Worm (Caenorhabditis elegans): ENCODE results near the gene frk-1.
"Not testable (repeated sequence)": the region's sequence is repeated elsewhere in the genome, so short reads cannot be mapped to it uniquely, and the experiment has no call there.

frk-1 gene

ce11 chrIV:10017633-10018032 is 25.3 kb upstream of the frk-1 start, which contains the start of gene F44D12.2:
Gene F44D12.2, minus strand, starts transcription at chrIV:10017733.
- TF ChIP-seq fos-1 (tag; optimal IDR thresholded peaks at IDR 0.05) (peak; percentile 7), gmeb-1 (tag; optimal IDR thresholded peaks at IDR 0.05) (no peak)

ce11 chrIV:10021283-10021682 is 21.7 kb upstream of the frk-1 start, which contains the start of gene F44D12.19:
Gene F44D12.19, plus strand, starts transcription at chrIV:10021583.
- TF ChIP-seq peb-1 (tag; optimal IDR thresholded peaks at IDR 0.05) (no peak), nhr-10 (tag; optimal IDR thresholded peaks at IDR 0.05) (no peak), ztf-1 (GFP tag; conservative IDR thresholded peaks at IDR 0.05) (no peak), skn-1 (tag; optimal IDR thresholded peaks at IDR 0.05) (no peak), egl-27 (tag; optimal IDR thresholded peaks at IDR 0.05) (no peak), ztf-4 (tag; optimal IDR thresholded peaks at IDR 0.05) (no peak), lin-11 (tag; optimal IDR thresholded peaks at IDR 0.05) (no peak), nhr-77 (tag; optimal IDR thresholded peaks at IDR 0.05) (no peak), F13H6.1 (tag; optimal IDR thresholded peaks at IDR 0.05) (no peak)

- TF ChIP-seq nhr-10 (tag; optimal IDR thresholded peaks at IDR 0.05) (no peak), skn-1 (tag; optimal IDR thresholded peaks at IDR 0.05) (no peak), mab-5 (tag; optimal IDR thresholded peaks at IDR 0.05) (no peak)
These were observed 20.0 kb upstream of the frk-1 start, which contains the start of gene F44D12.8 for ce11 chrIV:10022991-10023390. Gene F44D12.8, plus strand, starts transcription at chrIV:10023291.

- no peak for TF ChIP-seq sma-9 (GFP tag; optimal IDR thresholded peaks at IDR 0.05)
- no peak for TF ChIP-seq sma-9 (tag; optimal IDR thresholded peaks at IDR 0.05)
- no peak for TF ChIP-seq ZK546.5 (tag; optimal IDR thresholded peaks at IDR 0.05)
- TF ChIP-seq nhr-23 (tag; optimal IDR thresholded peaks at IDR 0.05), result no peak
- no peak for TF ChIP-seq sma-3 (GFP tag; optimal IDR thresholded peaks at IDR 0.05)
- no peak for TF ChIP-seq lsy-2 (tag; optimal IDR thresholded peaks at IDR 0.05)
- TF ChIP-seq peb-1 (tag; optimal IDR thresholded peaks at IDR 0.05), result no peak
- no peak for TF ChIP-seq nhr-237 (tag; optimal IDR thresholded peaks at IDR 0.05)
- TF ChIP-seq unc-39 (tag; optimal IDR thresholded peaks at IDR 0.05), result no peak
- no peak for TF ChIP-seq lin-13 (GFP tag; optimal IDR thresholded peaks at IDR 0.05)
- no peak for TF ChIP-seq snpc-4 (tag; optimal IDR thresholded peaks at IDR 0.05)
- no peak for TF ChIP-seq zag-1 (tag; optimal IDR thresholded peaks at IDR 0.05)
- TF ChIP-seq mab-5 (tag; optimal IDR thresholded peaks at IDR 0.05), result no peak
- TF ChIP-seq C34F6.9 (tag; optimal IDR thresholded peaks at IDR 0.05), result no peak
- no peak for TF ChIP-seq nhr-77 (tag; optimal IDR thresholded peaks at IDR 0.05)
- TF ChIP-seq ceh-82 (tag; optimal IDR thresholded peaks at IDR 0.05), result no peak
- TF ChIP-seq crh-2 (tag; optimal IDR thresholded peaks at IDR 0.05), result no peak
These were observed 16.9 kb upstream of the frk-1 start for ce11 chrIV:10026129-10026528.

ce11 chrIV:10027566-10027965 is 15.4 kb upstream of the frk-1 start, which contains the start of gene gipc-2:
Gene gipc-2, minus strand, starts transcription at chrIV:10027666.
- TF ChIP-seq C34F6.9 (tag; optimal IDR thresholded peaks at IDR 0.05) (no peak), nhr-11 (tag; optimal IDR thresholded peaks at IDR 0.05) (no peak), gmeb-1 (tag; optimal IDR thresholded peaks at IDR 0.05) (no peak), nhr-237 (tag; optimal IDR thresholded peaks at IDR 0.05) (no peak), fos-1 (tag; optimal IDR thresholded peaks at IDR 0.05) (no peak), sem-4 (tag; optimal IDR thresholded peaks at IDR 0.05) (no peak), ceh-16 (tag; optimal IDR thresholded peaks at IDR 0.05) (no peak), unc-62 (GFP tag; optimal IDR thresholded peaks at IDR 0.05) (no peak)

ce11 chrIV:10028779-10029178 is 14.2 kb upstream of the frk-1 start, which contains the start of the genes F44D12.16 and msd-2:
Gene F44D12.16, plus strand, starts transcription at chrIV:10029079.
Gene msd-2, plus strand, starts transcription at chrIV:10029083.
- not testable (repeated sequence) for TF ChIP-seq ama-1 (optimal IDR thresholded peaks at IDR 0.05); dmd-4 (tag; optimal IDR thresholded peaks at IDR 0.05); ztf-11 (tag; optimal IDR thresholded peaks at IDR 0.05)

ce11 chrIV:10033053-10033452 is 9.9 kb upstream of the frk-1 start, which contains the start of gene F44D12.6:
Gene F44D12.6, plus strand, starts transcription at chrIV:10033353.
- TF ChIP-seq ceh-16 (tag; optimal IDR thresholded peaks at IDR 0.05), result no peak
- no peak for TF ChIP-seq nhr-11 (tag; optimal IDR thresholded peaks at IDR 0.05)
- no peak for TF ChIP-seq nhr-25 (tag; optimal IDR thresholded peaks at IDR 0.05)
- TF ChIP-seq nhr-129 (tag; optimal IDR thresholded peaks at IDR 0.05), result no peak
- TF ChIP-seq ZK546.5 (tag; optimal IDR thresholded peaks at IDR 0.05), result no peak
- no peak for TF ChIP-seq nhr-10 (tag; optimal IDR thresholded peaks at IDR 0.05)
- no peak for TF ChIP-seq ztf-11 (tag; optimal IDR thresholded peaks at IDR 0.05)
- no peak for TF ChIP-seq F13H6.1 (tag; optimal IDR thresholded peaks at IDR 0.05)

Measured in whole organism, L2 larva.